Fruit fly (Drosophila melanogaster): ENCODE results near the gene Snoo.

Gene Snoo

dm6 chr2L:7964611-7965010, 19.4 kb downstream of the Snoo start (continued):
- TF ChIP-seq CG6254 (GFP tag; optimal IDR thresholded peaks at IDR 0.05) (peak; percentile 41), CG6175 (GFP tag; IDR thresholded peaks at IDR 0.05) (no peak), CG3065 (GFP tag; optimal IDR thresholded peaks at IDR 0.05) (peak; percentile 55), sr (GFP tag; IDR thresholded peaks at IDR 0.05) (peak; percentile 56; the same call in 1 of the 3 replicates), CG12104 (GFP tag; optimal IDR thresholded peaks at IDR 0.05) (peak; percentile 27), p53 (GFP tag; optimal IDR thresholded peaks at IDR 0.05) (peak; percentile 8), lbe (GFP tag; optimal IDR thresholded peaks at IDR 0.05) (no peak), CG10959 (GFP tag; IDR thresholded peaks at IDR 0.05) (peak; percentile 69), dysf (GFP tag; IDR thresholded peaks at IDR 0.05) (peak; percentile 80), CG18599 (GFP tag; optimal IDR thresholded peaks at IDR 0.05) (peak; percentile 58), danr (GFP tag; IDR thresholded peaks at IDR 0.05) (0 out of 2 replicates have a peak, but pooled peaks have one; percentile 41), salm (tag; optimal IDR thresholded peaks at IDR 0.05) (peak; percentile 66), gt (GFP tag; IDR thresholded peaks at IDR 0.05) (no peak)

dm6 chr2L:7962881-7963280, 21.1 kb downstream of the Snoo start:
- peak; percentile 2 for TF ChIP-seq scrt (GFP tag; optimal IDR thresholded peaks at IDR 0.05)
- TF ChIP-seq CG7556 (GFP tag; optimal IDR thresholded peaks at IDR 0.05): peak; percentile 9
- TF ChIP-seq CG6254 (GFP tag; optimal IDR thresholded peaks at IDR 0.05): no peak
- no peak for TF ChIP-seq CG16813 (GFP tag; IDR thresholded peaks at IDR 0.05; ENCODE audit: partially characterized antibody)
- TF ChIP-seq gem (tag; optimal IDR thresholded peaks at IDR 0.05): peak; percentile 16
- peak; percentile 25 for TF ChIP-seq dmrt99B (tag; optimal IDR thresholded peaks at IDR 0.05)
- no peak for TF ChIP-seq CG14014 (GFP tag; IDR thresholded peaks at IDR 0.05)
- TF ChIP-seq CG7928 (GFP tag; optimal IDR thresholded peaks at IDR 0.05): no peak
- TF ChIP-seq dysf (GFP tag; IDR thresholded peaks at IDR 0.05): peak; percentile 40; the same call in 1 of the 3 replicates
- no peak for TF ChIP-seq CG8478 (optimal IDR thresholded peaks at IDR 0.05)
- no peak for TF ChIP-seq Bdp1 (GFP tag; optimal IDR thresholded peaks at IDR 0.05)
- TF ChIP-seq CG2678 (tag; optimal IDR thresholded peaks at IDR 0.05): peak; percentile 38
- peak; percentile 22 for TF ChIP-seq Fer3 (tag; optimal IDR thresholded peaks at IDR 0.05)
- TF ChIP-seq lmd (GFP tag; IDR thresholded peaks at IDR 0.05): peak; percentile 14; the same call in 1 of the 2 replicates
- 0 out of 2 replicates have a peak, but pooled peaks have one; percentile 24 for TF ChIP-seq CG9932 (GFP tag; IDR thresholded peaks at IDR 0.05)
- no peak for TF ChIP-seq CG4424 (GFP tag; optimal IDR thresholded peaks at IDR 0.05)
- TF ChIP-seq exex (tag; optimal IDR thresholded peaks at IDR 0.05): no peak
- peak; percentile 4 for TF ChIP-seq CG10147 (GFP tag; optimal IDR thresholded peaks at IDR 0.05)
- peak; percentile 20 for TF ChIP-seq CG7839 (tag; optimal IDR thresholded peaks at IDR 0.05)
- TF ChIP-seq CG3847 (GFP tag; IDR thresholded peaks at IDR 0.05): peak; percentile 33; the same call in 1 of the 2 replicates
- no peak for TF ChIP-seq ftz-f1 (GFP tag; optimal IDR thresholded peaks at IDR 0.05)
- peak; percentile 52 for TF ChIP-seq slbo (GFP tag; IDR thresholded peaks at IDR 0.05)
- no peak for TF ChIP-seq jing (GFP tag; optimal IDR thresholded peaks at IDR 0.05)
- peak; percentile 25 for TF ChIP-seq CG11504 (tag; optimal IDR thresholded peaks at IDR 0.05)
- peak; percentile 37; the same call in 2 of the 3 replicates for TF ChIP-seq row (GFP tag; IDR thresholded peaks at IDR 0.05)
- no peak for TF ChIP-seq CG8944 (GFP tag; optimal IDR thresholded peaks at IDR 0.05)
- no peak for TF ChIP-seq maf-S (GFP tag; optimal IDR thresholded peaks at IDR 0.05)
- TF ChIP-seq az2 (GFP tag; optimal IDR thresholded peaks at IDR 0.05): no peak
- peak; percentile 22 for TF ChIP-seq CG18599 (GFP tag; optimal IDR thresholded peaks at IDR 0.05)
- peak; percentile 22; the same call in 2 of the 3 replicates for TF ChIP-seq tgo (GFP tag; IDR thresholded peaks at IDR 0.05)
- peak; percentile 3 for TF ChIP-seq unpg (GFP tag; optimal IDR thresholded peaks at IDR 0.05)
- peak; percentile 5 for TF ChIP-seq NfI (GFP tag; optimal IDR thresholded peaks at IDR 0.05)
- TF ChIP-seq Meics (GFP tag; optimal IDR thresholded peaks at IDR 0.05): peak; percentile 48
- TF ChIP-seq CG1832 (GFP tag; optimal IDR thresholded peaks at IDR 0.05): no peak
- TF ChIP-seq grau (tag; optimal IDR thresholded peaks at IDR 0.05): peak; percentile 76
- peak; percentile 1 for TF ChIP-seq CG3281 (GFP tag; optimal IDR thresholded peaks at IDR 0.05)
- peak; percentile 22; the same call in 1 of the 2 replicates for TF ChIP-seq CG32532 (GFP tag; IDR thresholded peaks at IDR 0.05)
- peak; percentile 36; the same call in 1 of the 2 replicates for TF ChIP-seq Rfx (GFP tag; IDR thresholded peaks at IDR 0.05)

Data from whole organism, embryonic.